Worm (Caenorhabditis elegans) whole organism, young adult: ENCODE measurements around the gene rmd-3.

Source experiments
- D2030.7 ChIP-seq: fragments of 200-800 bp; sonication (Bioruptor generic); IDR thresholded peaks from 2 replicates; pipeline ENCODE4 v1.3.6; 2022; ENCODE audit warnings: missing genetic modification reagents, missing genetic modification characterization, missing compliant biosample characterization
- F33H1.4 ChIP-seq: fragments of 200-800 bp; sonication (Bioruptor generic); IDR thresholded peaks from 2 replicates; pipeline ENCODE4 v1.3.6; 2022; ENCODE audit warnings: missing genetic modification reagents, missing genetic modification characterization, missing compliant biosample characterization
- F37B4.10 ChIP-seq: fragments of 200-800 bp; sonication (Bioruptor generic); IDR thresholded peaks from 2 replicates; pipeline ENCODE4 v1.3.6; 2022; ENCODE audit warnings: missing genetic modification characterization, missing compliant biosample characterization
- ama-1 ChIP-seq, 3 experiments: fragments of 150-350 bp in 1 of 3; sonication (generic microtip) in 2 of 3; optimal IDR thresholded peaks; 2 replicates each; lab custom pipeline; 2014 to 2018; ENCODE audit warnings: missing biosample characterization in 2 of 3, missing genetic modification characterization in 2 of 3, missing genetic modification reagents in 2 of 3
- bed-2 ChIP-seq: fragments of 200-800 bp; sonication (Bioruptor generic); IDR thresholded peaks from 2 replicates; pipeline ENCODE4 v1.3.6; 2022; ENCODE audit warnings: missing genetic modification reagents, missing genetic modification characterization, missing compliant biosample characterization
- ceh-79 ChIP-seq: sonication (generic microtip); optimal IDR thresholded peaks from 2 replicates; lab custom pipeline; 2017; ENCODE audit warnings: mild to moderate bottlenecking, missing genetic modification characterization, missing compliant biosample characterization
- dpl-1 ChIP-seq: fragments of 150-350 bp; optimal IDR thresholded peaks from 2 replicates; lab custom pipeline; 2014; ENCODE audit warnings: missing biosample characterization, missing genetic modification reagents, missing genetic modification characterization
- efl-1 ChIP-seq: fragments of 150-350 bp; optimal IDR thresholded peaks from 2 replicates; lab custom pipeline; 2014; ENCODE audit warnings: missing biosample characterization, missing genetic modification reagents, missing genetic modification characterization
- gei-17 ChIP-seq: fragments of 200-800 bp; sonication (Bioruptor generic); optimal IDR thresholded peaks from 2 replicates; lab custom pipeline; 2018; ENCODE audit warnings: mild to moderate bottlenecking, missing genetic modification characterization, missing compliant biosample characterization
- mes-4 ChIP-seq: sonication (generic microtip); optimal IDR thresholded peaks from 2 replicates; lab custom pipeline; 2016; ENCODE audit warnings: missing genotype, missing genetic modification characterization, missing compliant biosample characterization
- nfya-1 ChIP-seq: sonication (generic microtip); optimal IDR thresholded peaks from 2 replicates; lab custom pipeline; 2017; ENCODE audit warnings: antibody characterized with exemption, missing compliant biosample characterization, missing genetic modification characterization, borderline replicate concordance; ENCODE audit not compliant: insufficient read depth
- pha-4 ChIP-seq: fragments of 150-350 bp; sonication (generic microtip); optimal IDR thresholded peaks from 2 replicates; lab custom pipeline; 2014; ENCODE audit warnings: missing biosample characterization, missing genetic modification reagents, missing genetic modification characterization
- snpc-4 ChIP-seq, 5 experiments: fragments of 150-350 bp in 1 of 5; sonication (generic microtip) in 4 of 5; optimal IDR thresholded peaks; 2 replicates each; lab custom pipeline; 2014 to 2018; ENCODE audit warnings: missing genetic modification characterization in 5 of 5, missing biosample characterization in 3 of 5, antibody characterized with exemption in 2 of 5, mild to moderate bottlenecking in 2 of 5, missing compliant biosample characterization in 2 of 5, missing genotype in 2 of 5, moderate library complexity in 2 of 5, missing genetic modification reagents in 1 of 5
- unc-62 ChIP-seq: fragments of 150-350 bp; optimal IDR thresholded peaks from 2 replicates; lab custom pipeline; 2014; ENCODE audit warnings: missing biosample characterization, missing genetic modification reagents, missing genetic modification characterization

DNA sequence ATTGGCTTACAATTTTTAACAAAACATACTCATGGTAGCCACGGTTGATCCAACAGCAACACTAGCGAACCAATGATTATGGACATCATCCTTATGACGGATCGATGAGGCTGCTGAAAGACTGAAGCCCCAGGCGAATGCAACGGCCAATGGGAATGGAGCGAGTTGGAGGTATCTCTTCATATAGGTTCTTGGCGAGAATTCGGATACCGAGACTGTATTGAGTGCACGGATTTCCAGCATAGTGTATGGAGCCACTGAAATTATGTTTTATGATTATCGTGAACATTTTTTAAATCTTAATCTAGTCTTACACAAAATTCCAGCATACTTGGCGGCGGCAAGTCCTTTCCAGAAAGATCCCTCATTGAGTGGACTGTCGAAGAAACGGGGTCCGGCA, 5.1 kb upstream of the rmd-3 start:
- TF ChIP-seq mes-4 (tag; lab: Kevin White, UChicago) (no peak), ceh-79 (tag; lab: Kevin White, UChicago) (no peak), efl-1 (GFP tag; lab: Kevin White, UChicago) (no peak), F33H1.4 (GFP tag; lab: Robert Waterston, UW) (no peak), dpl-1 (GFP tag; lab: Kevin White, UChicago) (no peak), nfya-1 (tag; lab: Kevin White, UChicago) (no peak), unc-62 (GFP tag; lab: Kevin White, UChicago) (no peak), snpc-4 (GFP tag; optimal IDR thresholded peaks at IDR 0.05; lab: Kevin White, UChicago) (no peak), snpc-4 (tag; optimal IDR thresholded peaks at IDR 0.05; lab: Kevin White, UChicago) (no peak), ama-1 (optimal IDR thresholded peaks at IDR 0.05; lab: Kevin White, UChicago) (no peak), ama-1 (GFP tag; optimal IDR thresholded peaks at IDR 0.05; lab: Kevin White, UChicago) (no peak), F37B4.10 (GFP tag; lab: Robert Waterston, UW) (no peak), gei-17 (GFP tag; lab: Kevin White, UChicago) (no peak), pha-4 (tag; lab: Kevin White, UChicago) (no peak), D2030.7 (GFP tag; lab: Robert Waterston, UW) (no peak), bed-2 (GFP tag; lab: Robert Waterston, UW) (no peak)
